Worm (Caenorhabditis elegans) whole organism, L4/young adult: ENCODE measurements around the gene ech-9.

ENCODE experiments used
- dao-5 ChIP-seq: sonication (generic microtip); optimal IDR thresholded peaks from 2 replicates; lab custom pipeline; 2016; ENCODE audit warnings: missing genotype, missing genetic modification characterization, moderate library complexity, missing compliant biosample characterization
- him-1 ChIP-seq: sonication (generic microtip); optimal IDR thresholded peaks from 2 replicates; lab custom pipeline; 2016; ENCODE audit warnings: missing genotype, missing genetic modification reagents, missing genetic modification characterization, missing compliant biosample characterization

DNA sequence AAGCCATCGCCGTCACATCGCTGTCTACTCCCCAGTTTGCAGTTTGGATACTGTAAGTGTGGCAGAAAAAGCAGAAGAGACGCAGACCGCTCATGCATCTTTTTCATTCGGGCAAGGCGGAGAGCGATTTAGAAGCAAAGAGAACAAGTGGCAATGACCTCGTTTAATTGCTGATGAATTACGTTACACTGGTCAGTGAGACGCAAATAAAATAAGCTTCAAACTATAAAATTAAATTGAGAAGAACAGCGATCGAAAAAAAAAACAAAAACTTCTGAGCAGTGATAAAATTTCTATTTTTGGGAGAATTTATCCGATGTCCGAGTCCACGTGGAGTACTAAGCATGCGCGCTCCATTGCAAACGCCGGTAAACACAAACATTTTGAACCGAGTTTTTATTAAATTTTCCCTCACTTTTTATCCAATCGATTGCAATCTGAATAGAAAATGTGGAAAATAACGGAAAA lies 13.0 kb downstream of the ech-9 start, which contains the start of gene C24F3.2:
- TF ChIP-seq him-1 (tag; lab: Kevin White, UChicago) (peak; percentile 7), dao-5 (tag; lab: Kevin White, UChicago) (no peak)
